Fruit fly (Drosophila melanogaster) S2 (cell line): ENCODE results near the gene Regnase-1.

Experiments
- CG8478 ChIP-seq: fragments of >200 bp; optimal IDR thresholded peaks from 2 replicates; lab custom pipeline; 2018
- CTCF ChIP-seq, 2 experiments: fragments of >200 bp; optimal IDR thresholded peaks; 2 replicates each; lab custom pipeline; 2018

DNA sequence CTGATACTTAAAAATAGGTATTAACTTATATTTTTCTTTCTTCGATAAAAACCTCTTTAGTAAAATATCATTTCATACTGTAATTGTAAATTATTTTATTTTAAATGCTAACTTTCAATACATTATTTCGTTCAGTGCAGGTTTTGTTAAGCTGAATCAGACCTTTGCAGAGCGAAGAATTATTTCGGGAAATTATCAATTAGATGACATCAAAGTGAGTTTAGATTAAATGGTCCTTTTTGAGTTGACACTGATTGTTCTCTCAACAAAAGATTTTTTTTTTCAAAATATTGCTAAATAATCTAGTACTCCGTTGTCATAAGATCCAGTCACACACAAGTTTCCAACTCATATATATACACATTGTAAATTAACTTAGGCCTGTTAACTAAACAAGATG, 6.6 kb upstream of the Regnase-1 start, which contains the start of the genes CG33934 and Indy-2:
- TF ChIP-seq CTCF (optimal IDR thresholded peaks at IDR 0.05; lab: Kevin White, UChicago) (no peak), CG8478 (lab: Kevin White, UChicago) (no peak)
